Worm (Caenorhabditis elegans): Measurements from ENCODE around the gene sra-3.

DNA sequence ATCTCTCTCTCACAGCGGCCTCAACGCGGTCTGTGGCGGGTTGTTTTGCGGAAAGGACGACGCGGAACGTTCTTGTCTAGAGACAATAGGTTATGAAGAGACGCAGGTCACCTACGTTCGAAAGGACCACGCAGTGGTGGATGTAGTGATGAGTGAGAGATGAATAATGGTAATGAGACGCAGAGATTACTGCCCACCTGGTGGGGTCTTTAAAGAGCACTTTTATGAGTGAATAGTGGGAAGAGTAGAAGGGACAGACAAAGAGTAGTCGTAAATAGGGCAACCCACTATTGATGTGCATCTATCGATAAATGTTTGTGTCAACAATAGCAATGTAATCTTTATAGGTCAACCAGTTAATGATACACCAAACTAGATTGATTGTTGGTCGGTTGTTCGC lies 49.6 kb downstream of the sra-3 start:
- TF ChIP-seq tbx-37 (GFP tag; conservative IDR thresholded peaks at IDR 0.05) (no peak), tbx-11 (GFP tag; IDR thresholded peaks at IDR 0.05) (no peak), pes-1 (GFP tag; IDR thresholded peaks at IDR 0.05) (no peak)

Data from whole organism, early embryonic.